Worm (Caenorhabditis elegans) whole organism, L4 larva: Measurements from ENCODE around the gene E02H1.1.

Source experiments
- F10B5.3 ChIP-seq: sonication (generic microtip); optimal IDR thresholded peaks from 2 replicates; lab custom pipeline; 2016; ENCODE audit warnings: mild to moderate bottlenecking, missing genetic modification characterization, missing compliant biosample characterization
- F26F4.8 ChIP-seq: fragments of 200-800 bp; sonication (Bioruptor generic); conservative IDR thresholded peaks from 2 replicates; pipeline ENCODE4 v1.3.6; 2022; ENCODE audit warnings: missing genetic modification characterization, missing compliant biosample characterization
- F37D6.2 ChIP-seq: sonication (generic microtip); optimal IDR thresholded peaks from 2 replicates; lab custom pipeline; 2016; ENCODE audit warnings: mild to moderate bottlenecking, missing genetic modification characterization, missing compliant biosample characterization
- R02D3.7 ChIP-seq: fragments of 150-350 bp; sonication (generic microtip); optimal IDR thresholded peaks from 3 replicates; lab custom pipeline; 2014; ENCODE audit warnings: missing biosample characterization, missing genetic modification characterization
- T20F7.1 ChIP-seq: fragments of 200-800 bp; sonication (Bioruptor generic); optimal IDR thresholded peaks from 2 replicates; lab custom pipeline; 2018; ENCODE audit warnings: mild to moderate bottlenecking, missing genetic modification characterization, missing compliant biosample characterization
- T26A8.4 ChIP-seq: fragments of 200-800 bp; sonication (Bioruptor generic); IDR thresholded peaks from 2 replicates; pipeline ENCODE4 v1.3.6; 2022; ENCODE audit warnings: missing genetic modification characterization, missing compliant biosample characterization
- ZK337.2 ChIP-seq: fragments of 200-800 bp; sonication (Bioruptor generic); IDR thresholded peaks from 2 replicates; pipeline ENCODE4 v1.3.6; 2022; ENCODE audit warnings: missing genetic modification reagents, missing genetic modification characterization, missing compliant biosample characterization
- ZK546.5 ChIP-seq, 2 experiments: sonication (generic microtip); optimal IDR thresholded peaks; 2 replicates each; lab custom pipeline; 2017; ENCODE audit warnings: missing biosample characterization in 2 of 2, missing genetic modification characterization in 2 of 2
- aha-1 ChIP-seq: fragments of 150-350 bp; peaks from one replicate; lab custom pipeline; 2014; ENCODE audit warnings: missing biosample characterization, missing genetic modification characterization
- aly-2 ChIP-seq: sonication (generic microtip); optimal IDR thresholded peaks from 2 replicates; lab custom pipeline; 2018; ENCODE audit warnings: missing biosample characterization, missing genetic modification characterization
- ama-1 ChIP-seq: fragments of 150-350 bp; optimal IDR thresholded peaks from 2 replicates; lab custom pipeline; 2014; ENCODE audit warnings: inconsistent platforms, mixed read lengths
- arid-1 ChIP-seq: fragments of 200-800 bp; sonication (Bioruptor generic); conservative IDR thresholded peaks from 2 replicates; pipeline ENCODE4 v1.3.6; 2022; ENCODE audit warnings: missing genetic modification reagents, missing genetic modification characterization, missing compliant biosample characterization
- ceh-20 ChIP-seq: fragments of 200-800 bp; sonication (Bioruptor generic); IDR thresholded peaks from 2 replicates; pipeline ENCODE4 v1.3.6; 2022; ENCODE audit warnings: missing genetic modification reagents, missing genetic modification characterization, missing compliant biosample characterization
- ceh-28 ChIP-seq: fragments of 150-350 bp; optimal IDR thresholded peaks from 2 replicates; lab custom pipeline; 2014; ENCODE audit warnings: missing biosample characterization, missing genetic modification reagents, missing genetic modification characterization
- ceh-62 ChIP-seq: sonication (generic microtip); optimal IDR thresholded peaks from 2 replicates; lab custom pipeline; 2017; ENCODE audit warnings: missing biosample characterization, missing genetic modification characterization
- daf-12 ChIP-seq: fragments of 150-350 bp; optimal IDR thresholded peaks from 2 replicates; lab custom pipeline; 2014; ENCODE audit warnings: missing biosample characterization, missing genetic modification reagents, missing genetic modification characterization
- daf-16 ChIP-seq, 3 experiments: sonication (generic microtip); optimal IDR thresholded peaks; 2 replicates each; lab custom pipeline; 2016 to 2017; ENCODE audit warnings: missing genetic modification characterization in 3 of 3, missing genetic modification reagents in 3 of 3, mild to moderate bottlenecking in 2 of 3, missing compliant biosample characterization in 2 of 3, missing biosample characterization in 1 of 3, moderate library complexity in 1 of 3
- daf-8 ChIP-seq: fragments of 200-800 bp; sonication (Bioruptor generic); IDR thresholded peaks from 2 replicates; pipeline ENCODE4 v1.3.6; 2022; ENCODE audit warnings: missing genetic modification characterization, missing compliant biosample characterization
- dmd-6 ChIP-seq: fragments of 200-800 bp; sonication (Bioruptor generic); IDR thresholded peaks from 2 replicates; pipeline ENCODE4 v1.3.6; 2022; ENCODE audit warnings: missing genetic modification reagents, missing genetic modification characterization, missing compliant biosample characterization
- dmd-8 ChIP-seq: fragments of 200-800 bp; sonication (Bioruptor generic); IDR thresholded peaks from 2 replicates; pipeline ENCODE4 v1.3.6; 2022; ENCODE audit warnings: missing genetic modification characterization, missing compliant biosample characterization
- dmd-9 ChIP-seq: fragments of 200-800 bp; sonication (Bioruptor generic); IDR thresholded peaks from 2 replicates; pipeline ENCODE4 v1.3.6; 2022; ENCODE audit warnings: missing genetic modification reagents, missing genetic modification characterization, missing compliant biosample characterization
- dve-1 ChIP-seq: sonication (generic microtip); optimal IDR thresholded peaks from 2 replicates; lab custom pipeline; 2017; ENCODE audit warnings: antibody characterized with exemption, mild to moderate bottlenecking, missing genetic modification characterization, missing compliant biosample characterization; ENCODE audit not compliant: insufficient read depth
- egl-27 ChIP-seq: sonication (generic microtip); optimal IDR thresholded peaks from 3 replicates; lab custom pipeline; 2017; ENCODE audit warnings: missing biosample characterization, missing genetic modification reagents, missing genetic modification characterization
- gei-8 ChIP-seq: fragments of 200-800 bp; sonication (Bioruptor generic); optimal IDR thresholded peaks from 2 replicates; lab custom pipeline; 2018; ENCODE audit warnings: mild to moderate bottlenecking, missing genetic modification characterization, missing compliant biosample characterization
- jun-1 ChIP-seq: fragments of 150-350 bp; optimal IDR thresholded peaks from 2 replicates; lab custom pipeline; 2014; ENCODE audit warnings: missing biosample characterization, missing genetic modification reagents, missing genetic modification characterization
- lim-7 ChIP-seq: fragments of 200-800 bp; sonication (Bioruptor generic); IDR thresholded peaks from 2 replicates; pipeline ENCODE4 v1.3.6; 2022; ENCODE audit warnings: missing genetic modification characterization, missing compliant biosample characterization
- lin-1 ChIP-seq: fragments of 200-800 bp; sonication (Bioruptor generic); IDR thresholded peaks from 2 replicates; pipeline ENCODE4 v1.3.6; 2022; ENCODE audit warnings: missing genetic modification reagents, missing genetic modification characterization, missing compliant biosample characterization
- lin-38 ChIP-seq: fragments of 200-800 bp; sonication (Bioruptor generic); IDR thresholded peaks from 2 replicates; pipeline ENCODE4 v1.3.6; 2022; ENCODE audit warnings: missing genetic modification reagents, missing genetic modification characterization, missing compliant biosample characterization
- lin-39 ChIP-seq: fragments of 150-350 bp; optimal IDR thresholded peaks from 2 replicates; lab custom pipeline; 2014; ENCODE audit warnings: missing biosample characterization, missing genetic modification reagents, missing genetic modification characterization
- lir-3 ChIP-seq: sonication (generic microtip); optimal IDR thresholded peaks from 2 replicates; lab custom pipeline; 2016; ENCODE audit warnings: mild to moderate bottlenecking, missing genetic modification characterization, missing compliant biosample characterization
- lsy-2 ChIP-seq, 2 experiments: fragments of 150-350 bp in 1 of 2; sonication (generic microtip) in 1 of 2; optimal IDR thresholded peaks; 2 replicates each; lab custom pipeline; 2014 to 2017; ENCODE audit warnings: missing biosample characterization in 2 of 2, missing genetic modification characterization in 2 of 2
- madf-5 ChIP-seq, 2 experiments: fragments of 200-800 bp; sonication (Bioruptor generic); IDR thresholded peaks; 2 replicates each; pipeline ENCODE4 v1.3.6; 2022; ENCODE audit warnings: missing compliant biosample characterization in 2 of 2, missing genetic modification characterization in 2 of 2
- mdl-1 ChIP-seq, 2 experiments: fragments of 150-350 bp in 1 of 2; sonication (generic microtip) in 1 of 2; optimal IDR thresholded peaks; 2 replicates each; lab custom pipeline; 2014 to 2017; ENCODE audit warnings: missing biosample characterization in 2 of 2, missing genetic modification characterization in 2 of 2
- mep-1 ChIP-seq: fragments of 150-350 bp; sonication (generic microtip); optimal IDR thresholded peaks from 3 replicates; lab custom pipeline; 2014; ENCODE audit warnings: missing biosample characterization, missing genetic modification characterization
- mes-2 ChIP-seq: sonication (generic microtip); optimal IDR thresholded peaks from 2 replicates; lab custom pipeline; 2016; ENCODE audit warnings: missing genotype, mild to moderate bottlenecking, missing genetic modification characterization, missing compliant biosample characterization; ENCODE audit not compliant: poor library complexity, severe bottlenecking
- mxl-2 ChIP-seq: fragments of 200-800 bp; sonication (Bioruptor generic); conservative IDR thresholded peaks from 2 replicates; pipeline ENCODE4 v1.3.6; 2022; ENCODE audit warnings: missing genetic modification reagents, missing genetic modification characterization, missing compliant biosample characterization
- nhr-102 ChIP-seq: sonication (generic microtip); optimal IDR thresholded peaks from 2 replicates; lab custom pipeline; 2016; ENCODE audit warnings: mild to moderate bottlenecking, missing genetic modification characterization, moderate library complexity, missing compliant biosample characterization
- nhr-111 ChIP-seq: fragments of 200-800 bp; sonication (Bioruptor generic); optimal IDR thresholded peaks from 2 replicates; lab custom pipeline; 2018; ENCODE audit warnings: mild to moderate bottlenecking, missing genetic modification characterization, missing compliant biosample characterization
- nhr-237 ChIP-seq: sonication (generic microtip); optimal IDR thresholded peaks from 2 replicates; lab custom pipeline; 2017; ENCODE audit warnings: missing biosample characterization, missing genetic modification characterization
- nhr-25 ChIP-seq: sonication (generic microtip); optimal IDR thresholded peaks from 2 replicates; lab custom pipeline; 2017; ENCODE audit warnings: missing genetic modification characterization, mild to moderate bottlenecking, missing compliant biosample characterization, antibody characterized with exemption, moderate library complexity, borderline replicate concordance; ENCODE audit not compliant: insufficient read depth
- nhr-48 ChIP-seq: sonication (generic microtip); optimal IDR thresholded peaks from 2 replicates; lab custom pipeline; 2016; ENCODE audit warnings: mild to moderate bottlenecking, missing genetic modification characterization, missing compliant biosample characterization
- nhr-6 ChIP-seq: fragments of 150-350 bp; optimal IDR thresholded peaks from 2 replicates; lab custom pipeline; 2014; ENCODE audit warnings: missing biosample characterization, missing genetic modification characterization
- nhr-76 ChIP-seq: fragments of 150-350 bp; optimal IDR thresholded peaks from 2 replicates; lab custom pipeline; 2014; ENCODE audit warnings: missing biosample characterization, missing genetic modification characterization
- nhr-77 ChIP-seq: fragments of 150-350 bp; optimal IDR thresholded peaks from 2 replicates; lab custom pipeline; 2014; ENCODE audit warnings: missing biosample characterization, missing genetic modification characterization
- sdz-12 ChIP-seq: fragments of 200-800 bp; sonication (Bioruptor generic); optimal IDR thresholded peaks from 2 replicates; lab custom pipeline; 2018; ENCODE audit warnings: mild to moderate bottlenecking, missing genetic modification characterization, missing compliant biosample characterization
- skn-1 ChIP-seq: fragments of 150-350 bp; optimal IDR thresholded peaks from 2 replicates; lab custom pipeline; 2014; ENCODE audit warnings: missing biosample characterization, missing genetic modification characterization
- snpc-4 ChIP-seq: fragments of 150-350 bp; optimal IDR thresholded peaks from 2 replicates; lab custom pipeline; 2014; ENCODE audit warnings: missing biosample characterization, missing genetic modification characterization
- spr-3 ChIP-seq: fragments of 200-800 bp; sonication (Bioruptor generic); optimal IDR thresholded peaks from 2 replicates; lab custom pipeline; 2018; ENCODE audit warnings: mild to moderate bottlenecking, missing genetic modification characterization, missing compliant biosample characterization
- unc-130 ChIP-seq: sonication (generic microtip); optimal IDR thresholded peaks from 2 replicates; lab custom pipeline; 2016; ENCODE audit warnings: missing genetic modification reagents, missing genetic modification characterization, missing compliant biosample characterization
- zfp-3 ChIP-seq: fragments of 200-800 bp; sonication (Bioruptor generic); conservative IDR thresholded peaks from 2 replicates; pipeline ENCODE4 v1.3.6; 2022; ENCODE audit warnings: missing genetic modification reagents, missing genetic modification characterization, missing compliant biosample characterization
- zip-2 ChIP-seq: fragments of 150-350 bp; optimal IDR thresholded peaks from 2 replicates; lab custom pipeline; 2014; ENCODE audit warnings: missing biosample characterization, missing genetic modification characterization
- ztf-7 ChIP-seq: fragments of 150-350 bp; optimal IDR thresholded peaks from 2 replicates; lab custom pipeline; 2014; ENCODE audit warnings: missing biosample characterization, missing genetic modification characterization

Gene E02H1.1

ce11 chrII:9597516-9598047 is 6.6 kb upstream of the E02H1.1 start, which contains the start of gene mrpl-53:
Gene mrpl-53 (plus strand): TSS chrII:9597622.
- no peak for TF ChIP-seq lin-38 (GFP tag; lab: Robert Waterston, UW)
- TF ChIP-seq sdz-12 (GFP tag; lab: Kevin White, UChicago) = no peak
- no peak for TF ChIP-seq spr-3
- TF ChIP-seq mep-1 (tag; lab: Kevin White, UChicago) = no peak
- TF ChIP-seq madf-5 (GFP tag; IDR thresholded peaks at IDR 0.05; lab: Robert Waterston, UW) = no peak
- no peak for TF ChIP-seq lim-7 (GFP tag; lab: Robert Waterston, UW)
- no peak for TF ChIP-seq mdl-1 (tag; optimal IDR thresholded peaks at IDR 0.05; lab: Kevin White, UChicago)
- TF ChIP-seq daf-12 (tag; lab: Kevin White, UChicago) = no peak
- no peak for TF ChIP-seq lsy-2 (tag; optimal IDR thresholded peaks at IDR 0.05; lab: Kevin White, UChicago)
- TF ChIP-seq nhr-76 (tag; lab: Kevin White, UChicago) = no peak
- TF ChIP-seq egl-27 = no peak
- no peak for TF ChIP-seq snpc-4 (tag; lab: Kevin White, UChicago)
- no peak for TF ChIP-seq zip-2 (tag; lab: Kevin White, UChicago)
- TF ChIP-seq zfp-3 = 0 out of 2 replicates have a peak, but pooled peaks have one; percentile 65
- no peak for TF ChIP-seq ZK337.2 (GFP tag; lab: Robert Waterston, UW)
- TF ChIP-seq ztf-7 = no peak
- no peak for TF ChIP-seq ZK546.5 (tag; optimal IDR thresholded peaks at IDR 0.05; lab: Kevin White, UChicago)
- TF ChIP-seq nhr-25 (tag; lab: Kevin White, UChicago) = no peak
- TF ChIP-seq aha-1 (tag; lab: Kevin White, UChicago) = peak; percentile 92
- no peak for TF ChIP-seq R02D3.7 (tag; lab: Kevin White, UChicago)
- TF ChIP-seq dve-1 (tag; lab: Kevin White, UChicago) = peak; percentile 1
- no peak for TF ChIP-seq nhr-48 (tag; lab: Kevin White, UChicago)
- no peak for TF ChIP-seq ceh-62 (tag; lab: Kevin White, UChicago)
- no peak for TF ChIP-seq mxl-2 (GFP tag; lab: Robert Waterston, UW)
- TF ChIP-seq dmd-9 = no peak
- TF ChIP-seq F26F4.8 (GFP tag; lab: Robert Waterston, UW) = no peak
- no peak for TF ChIP-seq nhr-6
- no peak for TF ChIP-seq lin-1 (GFP tag; lab: Robert Waterston, UW)
- TF ChIP-seq nhr-237 = no peak
- TF ChIP-seq ceh-20 (GFP tag; lab: Robert Waterston, UW) = no peak
- TF ChIP-seq ama-1 = peak; percentile 6
- TF ChIP-seq arid-1 (GFP tag; lab: Robert Waterston, UW) = 0 out of 2 replicates have a peak, but pooled peaks have one; percentile 7
- no peak for TF ChIP-seq gei-8 (GFP tag; lab: Kevin White, UChicago)
- no peak for TF ChIP-seq unc-130 (GFP tag; lab: Kevin White, UChicago)
- no peak for TF ChIP-seq nhr-77
- TF ChIP-seq T26A8.4 = no peak
- no peak for TF ChIP-seq jun-1 (tag; lab: Kevin White, UChicago)
- no peak for TF ChIP-seq mes-2
- TF ChIP-seq F10B5.3 (tag; lab: Kevin White, UChicago) = no peak
- TF ChIP-seq ceh-28 = no peak
- no peak for TF ChIP-seq aly-2 (tag; lab: Kevin White, UChicago)
- TF ChIP-seq F37D6.2 (tag; lab: Kevin White, UChicago) = no peak
- TF ChIP-seq nhr-102 (tag; lab: Kevin White, UChicago) = no peak
- no peak for TF ChIP-seq dmd-6 (GFP tag; lab: Robert Waterston, UW)
- no peak for TF ChIP-seq skn-1 (tag; lab: Kevin White, UChicago)
- no peak for TF ChIP-seq lir-3 (tag; lab: Kevin White, UChicago)
- peak in 1 of 2 experiments; percentile 8 for TF ChIP-seq daf-16 (GFP tag; optimal IDR thresholded peaks at IDR 0.05; lab: Kevin White, UChicago)
- no peak for TF ChIP-seq daf-16 (tag; optimal IDR thresholded peaks at IDR 0.05; lab: Kevin White, UChicago)
- TF ChIP-seq dmd-8 = no peak
- no peak for TF ChIP-seq lin-39 (tag; lab: Kevin White, UChicago)
- no peak for TF ChIP-seq nhr-111 (GFP tag; lab: Kevin White, UChicago)
- TF ChIP-seq T20F7.1 (GFP tag; lab: Kevin White, UChicago) = no peak
- TF ChIP-seq daf-8 = no peak
